Worm (Caenorhabditis elegans) whole organism, L2 larva: ENCODE data around the gene K03A11.6.

Experiments
- F13H6.1 ChIP-seq: sonication (generic microtip); optimal IDR thresholded peaks from 2 replicates; lab custom pipeline; 2016; ENCODE audit warnings: missing genetic modification characterization, missing compliant biosample characterization
- aly-2 ChIP-seq: fragments of 150-350 bp; optimal IDR thresholded peaks from 2 replicates; lab custom pipeline; 2014; ENCODE audit warnings: missing biosample characterization, missing genetic modification characterization
- crh-2 ChIP-seq: sonication (generic microtip); optimal IDR thresholded peaks from 2 replicates; lab custom pipeline; 2017; ENCODE audit warnings: missing biosample characterization, missing genetic modification characterization
- egl-27 ChIP-seq: sonication (generic microtip); optimal IDR thresholded peaks from 3 replicates; lab custom pipeline; 2017; ENCODE audit warnings: missing biosample characterization, missing genetic modification reagents, missing genetic modification characterization
- elt-1 ChIP-seq: fragments of 150-350 bp; optimal IDR thresholded peaks from 2 replicates; lab custom pipeline; 2014; ENCODE audit warnings: missing biosample characterization, missing genetic modification characterization
- elt-3 ChIP-seq: sonication (generic microtip); optimal IDR thresholded peaks from 2 replicates; lab custom pipeline; 2017; ENCODE audit warnings: missing biosample characterization, missing genetic modification characterization
- nhr-6 ChIP-seq: fragments of 150-350 bp; optimal IDR thresholded peaks from 2 replicates; lab custom pipeline; 2014; ENCODE audit warnings: missing biosample characterization, missing genetic modification characterization
- nhr-77 ChIP-seq: fragments of 150-350 bp; optimal IDR thresholded peaks from 2 replicates; lab custom pipeline; 2014; ENCODE audit warnings: missing biosample characterization, missing genetic modification characterization
- skn-1 ChIP-seq: sonication (generic microtip); optimal IDR thresholded peaks from 2 replicates; lab custom pipeline; 2017; ENCODE audit warnings: missing biosample characterization, missing genetic modification characterization
- unc-62 ChIP-seq: fragments of 150-350 bp; optimal IDR thresholded peaks from 2 replicates; lab custom pipeline; 2014; ENCODE audit warnings: missing biosample characterization, missing genetic modification reagents, missing genetic modification characterization

DNA sequence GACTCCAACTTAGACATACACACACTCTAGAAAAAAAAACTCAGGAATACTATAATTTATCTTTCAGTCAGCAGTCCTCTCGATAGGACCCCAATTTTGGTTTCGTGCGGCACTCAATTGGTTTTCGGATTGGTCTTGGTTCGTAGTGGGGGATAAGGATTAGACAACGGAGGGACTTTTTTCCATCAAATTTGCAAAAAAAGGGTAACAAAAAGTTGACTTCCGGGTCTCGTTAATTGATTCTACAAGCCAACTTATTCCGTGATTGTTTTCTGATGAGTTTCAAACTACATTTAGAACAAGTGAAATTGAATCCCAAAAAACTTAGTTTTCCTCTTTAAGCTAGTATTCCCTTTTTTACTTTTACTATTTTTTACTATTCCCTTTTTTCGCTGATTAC, 21.3 kb upstream of the K03A11.6 start:
- TF ChIP-seq egl-27 (tag; lab: Kevin White, UChicago) (no peak), unc-62 (GFP tag; lab: Kevin White, UChicago) (no peak), skn-1 (tag; lab: Kevin White, UChicago) (no peak), elt-1 (tag; lab: Kevin White, UChicago) (no peak), nhr-77 (tag; lab: Kevin White, UChicago) (no peak), crh-2 (tag; lab: Kevin White, UChicago) (no peak), F13H6.1 (tag; lab: Kevin White, UChicago) (no peak), aly-2 (tag; lab: Kevin White, UChicago) (no peak), elt-3 (tag; lab: Kevin White, UChicago) (no peak), nhr-6 (tag; lab: Kevin White, UChicago) (no peak)
